Fruit fly (Drosophila melanogaster) whole organism, prepupa: ENCODE data around the gene lectin-37Db.

Source experiments
- Blimp-1 ChIP-seq: fragments of 200-800 bp; sonication (Bioruptor generic); optimal IDR thresholded peaks from 3 replicates; lab custom pipeline; 2017; ENCODE audit warnings: missing biosample characterization, missing genetic modification characterization, mild to moderate bottlenecking, moderate library complexity, missing genetic modification reagents
- CG10631 ChIP-seq: fragments of 200-800 bp; sonication (Bioruptor generic); optimal IDR thresholded peaks from 2 replicates; lab custom pipeline; 2016; ENCODE audit warnings: missing biosample characterization, missing genetic modification characterization
- CG10669 ChIP-seq: fragments of 200-800 bp; sonication (Bioruptor generic); optimal IDR thresholded peaks from 3 replicates; lab custom pipeline; 2018; ENCODE audit warnings: missing biosample characterization, mild to moderate bottlenecking, missing genetic modification characterization, moderate library complexity
- CG11294 ChIP-seq: fragments of 200-800 bp; sonication (Bioruptor generic); IDR thresholded peaks from 2 replicates; pipeline ENCODE4 v1.3.6; 2022; ENCODE audit warnings: missing biosample characterization, missing genetic modification characterization
- CG11762 ChIP-seq: fragments of 200-800 bp; sonication (Bioruptor generic); optimal IDR thresholded peaks from 3 replicates; lab custom pipeline; 2016; ENCODE audit warnings: missing biosample characterization, missing genetic modification characterization; ENCODE audit not compliant: insufficient read depth
- CG15336 ChIP-seq: fragments of 200-800 bp; sonication (Bioruptor generic); IDR thresholded peaks from 2 replicates; pipeline ENCODE4 v1.3.6; 2022; ENCODE audit warnings: missing biosample characterization, missing genetic modification characterization
- CG1621 ChIP-seq: fragments of 200-800 bp; sonication (Bioruptor generic); optimal IDR thresholded peaks from 3 replicates; lab custom pipeline; 2018; ENCODE audit warnings: missing biosample characterization, mild to moderate bottlenecking, missing genetic modification characterization
- CG3032 ChIP-seq: fragments of 200-800 bp; optimal IDR thresholded peaks from 2 replicates; lab custom pipeline; 2019; ENCODE audit warnings: missing biosample characterization, mild to moderate bottlenecking, missing genetic modification characterization, moderate library complexity
- CG31627 ChIP-seq: fragments of 200-800 bp; sonication (Bioruptor generic); optimal IDR thresholded peaks from 3 replicates; lab custom pipeline; 2016; ENCODE audit warnings: missing biosample characterization, missing genetic modification characterization
- CG32006 ChIP-seq: fragments of 200-800 bp; sonication (Bioruptor generic); optimal IDR thresholded peaks from 3 replicates; lab custom pipeline; 2017; ENCODE audit warnings: missing biosample characterization, mild to moderate bottlenecking, missing genetic modification characterization
- CG34406 ChIP-seq: fragments of 200-800 bp; sonication (Bioruptor generic); optimal IDR thresholded peaks from 3 replicates; lab custom pipeline; 2016; ENCODE audit warnings: missing biosample characterization, missing genetic modification characterization
- CG3919 ChIP-seq: fragments of 200-800 bp; sonication (Bioruptor generic); optimal IDR thresholded peaks from 3 replicates; lab custom pipeline; 2016; ENCODE audit warnings: missing biosample characterization, missing genetic modification characterization
- CG4318 ChIP-seq: fragments of 200-800 bp; sonication (Bioruptor generic); optimal IDR thresholded peaks from 3 replicates; lab custom pipeline; 2017; ENCODE audit warnings: missing biosample characterization, mild to moderate bottlenecking, missing genetic modification characterization
- CG6163 ChIP-seq: fragments of 200-800 bp; sonication (Bioruptor generic); IDR thresholded peaks from 3 replicates; pipeline ENCODE4 v1.3.6; 2022; ENCODE audit warnings: missing biosample characterization, missing genetic modification characterization
- CG6276 ChIP-seq: fragments of 200-800 bp; sonication (Bioruptor generic); optimal IDR thresholded peaks from 2 replicates; lab custom pipeline; 2017; ENCODE audit warnings: missing biosample characterization, mild to moderate bottlenecking, missing genetic modification characterization
- CG6808 ChIP-seq: fragments of 200-800 bp; sonication (Bioruptor generic); optimal IDR thresholded peaks from 3 replicates; lab custom pipeline; 2017; ENCODE audit warnings: missing biosample characterization, missing genetic modification characterization, mild to moderate bottlenecking, moderate library complexity, missing genetic modification reagents
- CG6854 ChIP-seq: fragments of 200-800 bp; sonication (Bioruptor generic); optimal IDR thresholded peaks from 2 replicates; lab custom pipeline; 2017; ENCODE audit warnings: missing biosample characterization, mild to moderate bottlenecking, missing genetic modification characterization
- CG7368 ChIP-seq: fragments of 200-800 bp; sonication (Bioruptor generic); optimal IDR thresholded peaks from 3 replicates; lab custom pipeline; 2016; ENCODE audit warnings: missing biosample characterization, missing genetic modification characterization
- CG8119 ChIP-seq: fragments of 200-800 bp; sonication (Bioruptor generic); IDR thresholded peaks from 3 replicates; pipeline ENCODE4 v1.3.6; 2022; ENCODE audit warnings: missing biosample characterization, missing genetic modification characterization
- CG8319 ChIP-seq: fragments of 200-800 bp; sonication (Bioruptor generic); optimal IDR thresholded peaks from 3 replicates; lab custom pipeline; 2016; ENCODE audit warnings: missing biosample characterization, missing genetic modification characterization
- CG9139 ChIP-seq: fragments of 200-800 bp; sonication (Bioruptor generic); optimal IDR thresholded peaks from 3 replicates; lab custom pipeline; 2017; ENCODE audit warnings: missing biosample characterization, mild to moderate bottlenecking, missing genetic modification characterization
- Eip78C ChIP-seq: fragments of 200-800 bp; sonication (Bioruptor generic); peaks from one replicate; lab custom pipeline; 2016; ENCODE audit warnings: missing biosample characterization, missing genetic modification characterization
- Ets21C ChIP-seq: fragments of 200-800 bp; sonication (Bioruptor generic); optimal IDR thresholded peaks from 3 replicates; lab custom pipeline; 2016; ENCODE audit warnings: missing biosample characterization, missing genetic modification characterization
- Ets96B ChIP-seq: fragments of 200-800 bp; optimal IDR thresholded peaks from 2 replicates; lab custom pipeline; 2019; ENCODE audit warnings: missing biosample characterization, mild to moderate bottlenecking, missing genetic modification characterization, moderate library complexity
- Hr38 ChIP-seq: sonication (Bioruptor generic); optimal IDR thresholded peaks from 2 replicates; lab custom pipeline; 2016; ENCODE audit warnings: missing biosample characterization, missing genetic modification characterization
- Hr4 ChIP-seq: fragments of 200-800 bp; sonication (Bioruptor generic); optimal IDR thresholded peaks from 3 replicates; lab custom pipeline; 2016; ENCODE audit warnings: missing biosample characterization, missing genetic modification characterization
- Lpt ChIP-seq: fragments of 200-800 bp; sonication (Bioruptor generic); optimal IDR thresholded peaks from 3 replicates; lab custom pipeline; 2016; ENCODE audit warnings: missing biosample characterization, missing genetic modification characterization
- Met ChIP-seq: fragments of 200-800 bp; sonication (Bioruptor generic); optimal IDR thresholded peaks from 3 replicates; lab custom pipeline; 2016; ENCODE audit warnings: missing biosample characterization, missing genetic modification characterization
- OdsH ChIP-seq: fragments of 200-800 bp; sonication (Bioruptor generic); optimal IDR thresholded peaks from 3 replicates; lab custom pipeline; 2016; ENCODE audit warnings: missing biosample characterization, missing genetic modification characterization
- Smox ChIP-seq: fragments of 200-800 bp; sonication (Bioruptor generic); optimal IDR thresholded peaks from 3 replicates; lab custom pipeline; 2016; ENCODE audit warnings: missing biosample characterization, missing genetic modification characterization
- Sox14 ChIP-seq: fragments of 200-800 bp; sonication (Bioruptor generic); optimal IDR thresholded peaks from 3 replicates; lab custom pipeline; 2016; ENCODE audit warnings: missing biosample characterization, missing genetic modification characterization
- Sox15 ChIP-seq: fragments of 200-800 bp; sonication (Bioruptor generic); optimal IDR thresholded peaks from 3 replicates; lab custom pipeline; 2016; ENCODE audit warnings: missing biosample characterization, missing genetic modification characterization
- achi ChIP-seq: fragments of 200-800 bp; sonication (Bioruptor generic); optimal IDR thresholded peaks from 3 replicates; lab custom pipeline; 2016; ENCODE audit warnings: missing biosample characterization, missing genetic modification characterization
- dac ChIP-seq: fragments of 200-800 bp; sonication (Bioruptor generic); optimal IDR thresholded peaks from 2 replicates; lab custom pipeline; 2017; ENCODE audit warnings: missing biosample characterization, mild to moderate bottlenecking, missing genetic modification characterization
- dsx ChIP-seq: fragments of 200-800 bp; optimal IDR thresholded peaks from 3 replicates; lab custom pipeline; 2019; ENCODE audit warnings: missing biosample characterization, mild to moderate bottlenecking, missing genetic modification characterization, moderate library complexity; ENCODE audit not compliant: poor library complexity, severe bottlenecking
- eg ChIP-seq: fragments of 200-800 bp; sonication (Bioruptor generic); IDR thresholded peaks from 3 replicates; pipeline ENCODE4 v1.3.6; 2022; ENCODE audit warnings: missing biosample characterization, missing genetic modification characterization
- esn ChIP-seq: fragments of 200-800 bp; sonication (Bioruptor generic); optimal IDR thresholded peaks from 2 replicates; lab custom pipeline; 2016; ENCODE audit warnings: missing biosample characterization, mild to moderate bottlenecking, missing genetic modification characterization, moderate library complexity
- fd59A ChIP-seq: fragments of 200-800 bp; sonication (Bioruptor generic); optimal IDR thresholded peaks from 2 replicates; lab custom pipeline; 2017; ENCODE audit warnings: missing biosample characterization, mild to moderate bottlenecking, missing genetic modification characterization, missing genetic modification reagents
- fd85E ChIP-seq: fragments of 200-800 bp; sonication (Bioruptor generic); optimal IDR thresholded peaks from 3 replicates; lab custom pipeline; 2016; ENCODE audit warnings: missing biosample characterization, missing genetic modification characterization
- lz ChIP-seq: fragments of 200-800 bp; sonication (Bioruptor generic); optimal IDR thresholded peaks from 3 replicates; lab custom pipeline; 2016; ENCODE audit warnings: missing biosample characterization, missing genetic modification characterization
- net ChIP-seq: fragments of 200-800 bp; sonication (Bioruptor generic); optimal IDR thresholded peaks from 3 replicates; lab custom pipeline; 2016; ENCODE audit warnings: missing biosample characterization, missing genetic modification characterization
- salr ChIP-seq, 2 experiments: fragments of 200-800 bp; sonication (Bioruptor generic); optimal IDR thresholded peaks; 3 replicates each; lab custom pipeline; 2016 to 2018; ENCODE audit warnings: missing biosample characterization in 2 of 2, missing genetic modification characterization in 2 of 2, mild to moderate bottlenecking in 1 of 2
- spab ChIP-seq: fragments of 200-800 bp; sonication (Bioruptor generic); optimal IDR thresholded peaks from 2 replicates; lab custom pipeline; 2017; ENCODE audit warnings: missing biosample characterization, mild to moderate bottlenecking, missing genetic modification characterization, missing genetic modification reagents
- ss ChIP-seq, 2 experiments: fragments of 200-800 bp; sonication (Bioruptor generic); optimal IDR thresholded peaks; 2 replicates in 1 of 2; 3 replicates in 1 of 2; lab custom pipeline; 2017 to 2018; ENCODE audit warnings: mild to moderate bottlenecking in 2 of 2, missing biosample characterization in 2 of 2, missing genetic modification characterization in 2 of 2, moderate library complexity in 1 of 2
- svp ChIP-seq: fragments of 200-800 bp; sonication (Bioruptor generic); peaks from one replicate; lab custom pipeline; 2016; ENCODE audit warnings: missing biosample characterization, missing genetic modification characterization
- topi ChIP-seq: fragments of 200-800 bp; sonication (Bioruptor generic); optimal IDR thresholded peaks from 3 replicates; lab custom pipeline; 2016; ENCODE audit warnings: missing biosample characterization, missing genetic modification characterization
- vri ChIP-seq: fragments of 200-800 bp; sonication (Bioruptor generic); optimal IDR thresholded peaks from 3 replicates; lab custom pipeline; 2016; ENCODE audit warnings: missing biosample characterization, mild to moderate bottlenecking, missing genetic modification characterization

Gene lectin-37Db

DNA sequence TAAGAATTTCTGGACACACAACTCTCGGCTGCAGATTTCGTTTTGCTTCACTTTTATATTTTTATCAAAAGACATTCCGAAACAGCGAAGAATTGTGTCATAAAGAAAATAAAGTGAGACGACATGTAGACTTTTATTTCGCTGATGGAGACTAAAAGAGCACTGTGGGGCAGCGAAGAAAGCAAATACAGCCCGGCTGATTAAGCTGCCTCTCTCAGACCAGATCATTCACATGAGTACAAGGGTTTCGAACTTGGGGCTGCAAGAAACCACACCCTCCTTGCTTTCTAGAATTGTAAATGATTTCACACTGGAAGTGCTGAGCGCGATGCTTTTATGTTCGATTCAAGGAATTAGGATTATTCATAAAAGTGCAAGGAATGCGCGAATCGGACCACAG is 6.2 kb downstream of the lectin-37Db start (continued):
- TF ChIP-seq CG9139 (peak; percentile 1), Hr38 (GFP tag; lab: Kevin White, UChicago) (no peak), dsx (GFP tag; lab: Kevin White, UChicago) (no peak), ss (GFP tag; optimal IDR thresholded peaks at IDR 0.05; lab: Kevin White, UChicago) (peak in 1 of 2 experiments; percentile 7), CG10669 (GFP tag; lab: Kevin White, UChicago) (no peak), salr (GFP tag; optimal IDR thresholded peaks at IDR 0.05; lab: Kevin White, UChicago) (no peak), Eip78C (GFP tag; lab: Kevin White, UChicago) (no peak), Hr4 (GFP tag; lab: Kevin White, UChicago) (no peak), dac (GFP tag; lab: Kevin White, UChicago) (no peak), fd59A (no peak)

- no peak for TF ChIP-seq Lpt (GFP tag; lab: Kevin White, UChicago)
- peak; percentile 4 for TF ChIP-seq Sox15 (GFP tag; lab: Kevin White, UChicago)
- TF ChIP-seq CG15336 (GFP tag; lab: Robert Waterston, UW), result peak; percentile 57
- TF ChIP-seq lz (GFP tag; lab: Kevin White, UChicago), result peak; percentile 50
- no peak for TF ChIP-seq spab (GFP tag; lab: Kevin White, UChicago)
- TF ChIP-seq net, result peak; percentile 66
- peak; percentile 6 for TF ChIP-seq CG6276 (GFP tag; lab: Kevin White, UChicago)
- TF ChIP-seq CG32006 (GFP tag; lab: Kevin White, UChicago), result peak; percentile 48
- peak in 1 of 2 experiments; percentile 11 for TF ChIP-seq salr (GFP tag; optimal IDR thresholded peaks at IDR 0.05; lab: Kevin White, UChicago)
- TF ChIP-seq CG7368 (GFP tag; lab: Kevin White, UChicago), result no peak
- TF ChIP-seq Ets96B (tag; lab: Kevin White, UChicago), result peak; percentile 53
- TF ChIP-seq vri (GFP tag; lab: Kevin White, UChicago), result peak; percentile 62
- TF ChIP-seq Eip78C (GFP tag; lab: Kevin White, UChicago), result peak; percentile 86
- peak; percentile 66 for TF ChIP-seq OdsH (GFP tag; lab: Kevin White, UChicago)
- no peak for TF ChIP-seq CG11294 (GFP tag; lab: Robert Waterston, UW)
- TF ChIP-seq Blimp-1 (GFP tag; lab: Kevin White, UChicago), result no peak
- TF ChIP-seq CG6854, result no peak
- peak; percentile 16 for TF ChIP-seq CG10631
- peak; percentile 54 for TF ChIP-seq Hr4 (GFP tag; lab: Kevin White, UChicago)
- TF ChIP-seq CG31627, result peak; percentile 57
- peak; percentile 28 for TF ChIP-seq CG11762 (GFP tag; lab: Kevin White, UChicago)
- peak; percentile 0 for TF ChIP-seq fd59A
- peak; percentile 76 for TF ChIP-seq svp (GFP tag; lab: Kevin White, UChicago)
- no peak for TF ChIP-seq dsx (GFP tag; lab: Kevin White, UChicago)
- TF ChIP-seq CG9139, result no peak
- peak; percentile 32 for TF ChIP-seq CG6808
- TF ChIP-seq CG3919 (GFP tag; lab: Kevin White, UChicago), result peak; percentile 56
- peak; percentile 31 for TF ChIP-seq Sox14 (GFP tag; lab: Kevin White, UChicago)
- TF ChIP-seq Met, result peak; percentile 67
- peak; percentile 73 for TF ChIP-seq esn (GFP tag; lab: Kevin White, UChicago)
- TF ChIP-seq CG6163 (GFP tag; lab: Robert Waterston, UW), result peak; percentile 71
- TF ChIP-seq CG34406 (GFP tag; lab: Kevin White, UChicago), result peak; percentile 52
- TF ChIP-seq Smox (GFP tag; lab: Kevin White, UChicago), result peak; percentile 68
- peak; percentile 22 for TF ChIP-seq CG8319 (GFP tag; lab: Kevin White, UChicago)
- no peak for TF ChIP-seq CG4318
- peak; percentile 57; the same call in 2 of the 3 replicates for TF ChIP-seq CG8119 (GFP tag; lab: Robert Waterston, UW)
- peak; percentile 51 for TF ChIP-seq achi (GFP tag; lab: Kevin White, UChicago)
- peak; percentile 57 for TF ChIP-seq CG3032 (tag; lab: Kevin White, UChicago)
- peak; percentile 59 for TF ChIP-seq eg (GFP tag; lab: Robert Waterston, UW)
- peak; percentile 41 for TF ChIP-seq CG1621 (tag; lab: Kevin White, UChicago)
- TF ChIP-seq Ets21C (GFP tag; lab: Kevin White, UChicago), result peak; percentile 47
- peak; percentile 50 for TF ChIP-seq CG10669 (GFP tag; lab: Kevin White, UChicago)
- no peak for TF ChIP-seq Hr38 (GFP tag; lab: Kevin White, UChicago)
- peak; percentile 58 for TF ChIP-seq topi (GFP tag; lab: Kevin White, UChicago)
- no peak for TF ChIP-seq fd85E (GFP tag; lab: Kevin White, UChicago)
- TF ChIP-seq dac (GFP tag; lab: Kevin White, UChicago), result no peak
Observed at dm6 chr2L:19425765-19426329, 7.0 kb downstream of the lectin-37Db start.
